Fruit fly (Drosophila melanogaster) whole organism, wandering third instar larva: ENCODE results near the gene app.

ENCODE experiments used
- Abd-B ChIP-seq: fragments of >200 bp; optimal IDR thresholded peaks from 2 replicates; lab custom pipeline; 2017; ENCODE audit warnings: missing biosample characterization, missing genetic modification characterization
- CG32264 ChIP-seq: fragments of 200-800 bp; sonication (Bioruptor generic); optimal IDR thresholded peaks from 2 replicates; lab custom pipeline; 2016; ENCODE audit warnings: missing biosample characterization, missing genetic modification characterization
- CrebA ChIP-seq: fragments of 200-800 bp; sonication (Bioruptor generic); optimal IDR thresholded peaks from 2 replicates; lab custom pipeline; 2016; ENCODE audit warnings: missing biosample characterization, mild to moderate bottlenecking, missing genetic modification characterization, borderline replicate concordance
- Dfd ChIP-seq: fragments of >200 bp; optimal IDR thresholded peaks from 2 replicates; lab custom pipeline; 2017; ENCODE audit warnings: missing biosample characterization, missing genetic modification characterization
- Dif ChIP-seq: fragments of 200-275, 200-300 bp; sonication (Bioruptor generic); optimal IDR thresholded peaks from 2 replicates; lab custom pipeline; 2018; ENCODE audit warnings: missing biosample characterization, missing genetic modification characterization; ENCODE audit not compliant: partially characterized antibody
- GATAd ChIP-seq: sonication (Bioruptor generic); optimal IDR thresholded peaks from 2 replicates; lab custom pipeline; 2016; ENCODE audit warnings: missing biosample characterization, missing genetic modification characterization
- HLH106 ChIP-seq: fragments of 200-800 bp; optimal IDR thresholded peaks from 3 replicates; lab custom pipeline; 2019; ENCODE audit warnings: missing biosample characterization, mild to moderate bottlenecking, missing genetic modification characterization, moderate library complexity
- Hr78 ChIP-seq: fragments of >200 bp; optimal IDR thresholded peaks from 2 replicates; lab custom pipeline; 2017; ENCODE audit warnings: missing biosample characterization, missing genetic modification characterization
- Hr83 ChIP-seq: fragments of 200-300 bp; sonication (Bioruptor generic); optimal IDR thresholded peaks from 2 replicates; lab custom pipeline; 2016; ENCODE audit warnings: missing biosample characterization, mild to moderate bottlenecking, missing genetic modification characterization, moderate library complexity; ENCODE audit not compliant: poor library complexity, severe bottlenecking
- Jra ChIP-seq: sonication (Bioruptor generic); optimal IDR thresholded peaks from 2 replicates; lab custom pipeline; 2016; ENCODE audit warnings: missing biosample characterization, missing genetic modification characterization
- Mio ChIP-seq: sonication (Bioruptor generic); optimal IDR thresholded peaks from 2 replicates; lab custom pipeline; 2016; ENCODE audit warnings: missing biosample characterization, missing genetic modification characterization
- Myc ChIP-seq: fragments of >200 bp; optimal IDR thresholded peaks from 2 replicates; lab custom pipeline; 2017
- N ChIP-seq: fragments of >200 bp; optimal IDR thresholded peaks from 2 replicates; lab custom pipeline; 2018; ENCODE audit warnings: missing biosample characterization, missing external identifiers, missing genetic modification characterization
- Rel ChIP-seq, 2 experiments: fragments of 200-800 bp; sonication (Bioruptor generic) in 1 of 2; optimal IDR thresholded peaks; 2 replicates in 1 of 2; 3 replicates in 1 of 2; lab custom pipeline; 2016 to 2019; ENCODE audit warnings: mild to moderate bottlenecking in 2 of 2, missing biosample characterization in 2 of 2, missing genetic modification characterization in 2 of 2, moderate library complexity in 1 of 2
- Vsx2 ChIP-seq: fragments of 200-300, 225-300 bp; sonication (Bioruptor generic); optimal IDR thresholded peaks from 2 replicates; lab custom pipeline; 2018; ENCODE audit warnings: missing biosample characterization, missing genetic modification characterization; ENCODE audit not compliant: partially characterized antibody
- br ChIP-seq: fragments of 200-800 bp; sonication (Bioruptor generic); optimal IDR thresholded peaks from 2 replicates; lab custom pipeline; 2016; ENCODE audit warnings: missing biosample characterization, missing genetic modification characterization
- brk ChIP-seq: fragments of 200-800 bp; sonication (Bioruptor generic); optimal IDR thresholded peaks from 2 replicates; lab custom pipeline; 2016; ENCODE audit warnings: missing biosample characterization, mild to moderate bottlenecking, missing genetic modification characterization
- dl ChIP-seq, 2 experiments: fragments of 175-275, 200-275 bp in 1 of 2; fragments of 200-275 bp in 1 of 2; sonication (Bioruptor generic); optimal IDR thresholded peaks; lab custom pipeline; 2018; ENCODE audit warnings: mild to moderate bottlenecking in 2 of 2, missing biosample characterization in 2 of 2, missing genetic modification characterization in 2 of 2, moderate library complexity in 2 of 2; ENCODE audit not compliant: partially characterized antibody in 2 of 2, insufficient read depth in 1 of 2
- dmrt93B ChIP-seq: fragments of 200-800 bp; sonication (Bioruptor generic); optimal IDR thresholded peaks from 2 replicates; lab custom pipeline; 2018; ENCODE audit warnings: missing biosample characterization, mild to moderate bottlenecking, missing genetic modification characterization
- dsf ChIP-seq: sonication (Bioruptor generic); optimal IDR thresholded peaks from 2 replicates; lab custom pipeline; 2016; ENCODE audit warnings: missing biosample characterization, missing genetic modification characterization, borderline replicate concordance
- ey ChIP-seq: fragments of 200-800 bp; sonication (Bioruptor generic); optimal IDR thresholded peaks from 2 replicates; lab custom pipeline; 2016; ENCODE audit warnings: missing biosample characterization, missing genetic modification characterization
- foxo ChIP-seq, 2 experiments: fragments of 200-800 bp; sonication (Bioruptor generic); optimal IDR thresholded peaks; 2 replicates in 1 of 2; 3 replicates in 1 of 2; lab custom pipeline; 2016 to 2017; ENCODE audit warnings: missing biosample characterization in 2 of 2, missing genetic modification characterization in 2 of 2
- fru ChIP-seq: fragments of 200-800 bp; sonication (Bioruptor generic); optimal IDR thresholded peaks from 3 replicates; lab custom pipeline; 2016; ENCODE audit warnings: missing biosample characterization, mild to moderate bottlenecking, missing genetic modification characterization
- h ChIP-seq: fragments of 200-800 bp; sonication (Bioruptor generic); optimal IDR thresholded peaks from 3 replicates; lab custom pipeline; 2016; ENCODE audit warnings: missing biosample characterization, mild to moderate bottlenecking, missing genetic modification characterization
- jim ChIP-seq: fragments of 175-275, 200-325 bp; sonication (Bioruptor generic); optimal IDR thresholded peaks from 2 replicates; lab custom pipeline; 2016; ENCODE audit warnings: missing biosample characterization, mild to moderate bottlenecking, missing genetic modification characterization
- lola ChIP-seq: fragments of >200 bp; optimal IDR thresholded peaks from 2 replicates; lab custom pipeline; 2017; ENCODE audit warnings: missing biosample characterization, missing genetic modification characterization
- pan ChIP-seq: fragments of >200 bp; optimal IDR thresholded peaks from 2 replicates; lab custom pipeline; 2017
- psq ChIP-seq: fragments of 200-800 bp; sonication (Bioruptor generic); optimal IDR thresholded peaks from 3 replicates; lab custom pipeline; 2017; ENCODE audit warnings: missing biosample characterization, mild to moderate bottlenecking, missing genetic modification characterization, moderate library complexity
- rgr ChIP-seq: fragments of 200-800 bp; sonication (Bioruptor generic); optimal IDR thresholded peaks from 3 replicates; lab custom pipeline; 2016; ENCODE audit warnings: missing biosample characterization, mild to moderate bottlenecking, missing genetic modification characterization
- sage ChIP-seq: fragments of 200-800 bp; sonication (Bioruptor generic); optimal IDR thresholded peaks from 2 replicates; lab custom pipeline; 2016; ENCODE audit warnings: missing biosample characterization, mild to moderate bottlenecking, missing genetic modification characterization
- sv ChIP-seq: fragments of 200-800 bp; sonication (Bioruptor generic); optimal IDR thresholded peaks from 3 replicates; lab custom pipeline; 2016; ENCODE audit warnings: missing biosample characterization, missing genetic modification characterization
- tai ChIP-seq: sonication (Bioruptor generic); optimal IDR thresholded peaks from 2 replicates; lab custom pipeline; 2016; ENCODE audit warnings: missing biosample characterization, missing genetic modification characterization
- usp ChIP-seq: fragments of >200 bp; optimal IDR thresholded peaks from 2 replicates; lab custom pipeline; 2017; ENCODE audit warnings: missing biosample characterization, missing genetic modification characterization
- woc ChIP-seq: sonication (Bioruptor generic); optimal IDR thresholded peaks from 2 replicates; lab custom pipeline; 2016; ENCODE audit warnings: missing biosample characterization, mild to moderate bottlenecking, missing genetic modification characterization

app gene

DNA sequence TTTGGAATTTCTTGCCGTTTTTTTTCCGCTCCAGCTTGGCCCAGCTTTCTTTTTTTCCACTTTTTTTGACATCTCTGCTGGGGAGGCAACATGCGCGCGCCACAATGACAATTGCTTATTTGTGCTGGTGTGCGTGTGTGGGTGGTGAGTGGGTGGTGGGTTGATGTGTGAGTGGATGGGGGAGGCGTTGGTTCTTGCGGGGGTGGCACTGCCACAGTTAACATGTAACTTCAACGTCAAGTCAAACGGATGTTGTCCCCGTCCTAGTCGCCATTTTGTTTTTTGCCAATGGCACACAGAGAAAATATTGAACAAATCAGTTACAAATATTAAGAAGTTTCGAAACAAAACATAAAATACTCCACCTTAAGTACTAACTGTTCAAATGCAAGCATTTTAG lies 43.9 kb upstream of the app start, which contains the start of gene CG44355:
Gene CG44355, plus strand, starts transcription at position 301 of the 400 bp plus-strand sequence.
- TF ChIP-seq lola (GFP tag; lab: Kevin White, UChicago), result no peak

DNA sequence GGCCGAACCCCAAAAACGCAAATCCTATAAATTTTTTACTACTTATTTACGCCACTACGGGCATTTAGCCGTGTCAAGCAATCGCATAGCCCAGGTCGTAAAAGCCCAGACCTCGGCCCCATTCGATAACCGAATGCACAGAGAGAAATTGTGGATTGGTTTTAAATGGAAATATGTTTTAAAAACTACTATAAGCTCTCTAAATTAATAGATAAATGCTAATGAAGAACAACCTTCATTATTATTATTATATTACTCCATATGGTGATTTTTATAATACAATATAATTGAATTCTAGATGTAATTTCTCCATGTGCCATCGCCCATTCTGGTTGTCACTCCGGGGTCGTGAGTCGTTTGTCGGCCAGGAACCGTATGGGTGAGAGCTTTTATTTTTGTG lies 39.3 kb upstream of the app start:
- TF ChIP-seq sv (GFP tag; lab: Kevin White, UChicago) (no peak), psq (GFP tag; lab: Kevin White, UChicago) (no peak), Mio (GFP tag; lab: Kevin White, UChicago) (no peak), fru (GFP tag; lab: Kevin White, UChicago) (no peak), dsf (GFP tag; lab: Kevin White, UChicago) (no peak), Hr78 (GFP tag; lab: Kevin White, UChicago) (no peak), Jra (GFP tag; lab: Kevin White, UChicago) (no peak), pan (lab: Kevin White, UChicago) (no peak), GATAd (GFP tag; lab: Kevin White, UChicago) (no peak), usp (GFP tag; lab: Kevin White, UChicago) (no peak), CG32264 (GFP tag; lab: Kevin White, UChicago) (no peak), Vsx2 (GFP tag; lab: Kevin White, UChicago) (no peak), ey (GFP tag; lab: Kevin White, UChicago) (no peak), Dif (no peak), dmrt93B (GFP tag; lab: Kevin White, UChicago) (no peak), Myc (lab: Kevin White, UChicago) (no peak), br (GFP tag; lab: Kevin White, UChicago) (no peak)

DNA sequence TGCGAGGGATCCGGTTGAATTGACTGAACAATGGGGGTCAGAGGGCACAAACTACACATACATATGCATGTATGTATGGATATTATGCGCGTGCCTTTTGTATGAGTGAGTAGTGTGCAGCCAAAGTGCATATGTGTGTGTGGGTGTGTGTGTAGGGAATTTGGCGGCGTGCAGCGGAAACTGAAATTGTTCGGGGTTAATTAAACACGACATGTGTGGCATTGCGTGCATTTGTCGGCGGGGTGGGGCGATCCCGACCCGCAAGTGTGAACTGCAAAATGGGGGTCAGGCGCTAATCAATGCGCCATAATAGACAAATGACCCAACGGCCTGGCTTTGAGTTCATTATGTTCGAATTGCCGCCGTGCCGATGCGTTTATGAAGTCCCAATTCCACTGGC lies 31.5 kb upstream of the app start:
- TF ChIP-seq br (GFP tag; lab: Kevin White, UChicago) (no peak), fru (GFP tag; lab: Kevin White, UChicago) (no peak), sage (GFP tag; lab: Kevin White, UChicago) (no peak)

DNA sequence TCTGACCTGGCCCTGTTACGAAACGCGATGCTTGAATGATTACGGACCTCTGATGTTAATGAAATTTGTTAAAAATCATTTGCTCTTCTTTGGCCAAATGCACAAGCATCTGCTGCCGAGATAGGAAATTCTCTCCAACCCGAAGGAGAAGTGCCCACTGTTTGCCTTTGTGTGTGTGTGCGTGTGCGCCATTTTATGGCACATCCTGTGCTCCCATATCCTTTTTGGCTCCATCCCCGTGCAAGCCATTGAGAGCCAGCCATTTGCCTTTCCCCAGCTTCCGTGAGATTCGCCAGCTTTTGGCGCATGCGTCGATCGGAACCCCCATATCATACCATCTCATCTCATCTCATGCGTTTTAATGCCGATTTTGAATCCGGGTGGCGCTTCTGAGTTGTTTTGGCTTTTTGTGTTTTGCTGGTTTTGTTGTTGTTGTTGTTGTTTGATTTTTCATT lies 29.5 kb upstream of the app start, which contains the start of gene CG4328:
Gene CG4328, minus strand, starts transcription at position 51 of the 455 bp plus-strand sequence.
- TF ChIP-seq psq (GFP tag; lab: Kevin White, UChicago) (no peak), Rel (GFP tag; optimal IDR thresholded peaks at IDR 0.05; lab: Kevin White, UChicago) (no peak), Rel (tag; optimal IDR thresholded peaks at IDR 0.05; lab: Kevin White, UChicago) (no peak), CrebA (GFP tag; lab: Kevin White, UChicago) (no peak), CG32264 (GFP tag; lab: Kevin White, UChicago) (no peak)

DNA sequence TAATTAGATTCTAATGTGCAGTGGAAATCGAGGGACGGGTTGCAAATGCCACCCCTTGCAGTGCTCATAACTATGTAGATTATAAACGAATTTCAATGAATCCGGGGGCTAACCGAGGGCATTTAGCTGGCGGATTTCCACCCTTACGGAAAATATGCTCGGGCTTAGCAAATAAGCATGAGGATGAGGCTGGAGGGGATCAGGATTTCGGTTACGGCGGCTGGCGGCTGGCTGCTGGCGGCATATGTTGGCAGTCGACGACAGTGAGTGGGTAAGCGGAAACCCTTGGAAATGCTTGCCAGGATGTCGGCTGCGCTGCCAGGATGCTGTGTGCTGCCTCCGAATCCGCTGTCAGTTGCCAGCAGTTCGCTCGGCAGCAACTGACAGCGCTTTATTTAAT lies 28.0 kb upstream of the app start:
- TF ChIP-seq Abd-B (GFP tag; lab: Kevin White, UChicago) (no peak), dmrt93B (GFP tag; lab: Kevin White, UChicago) (no peak), ey (GFP tag; lab: Kevin White, UChicago) (no peak), Jra (GFP tag; lab: Kevin White, UChicago) (no peak), Hr78 (GFP tag; lab: Kevin White, UChicago) (no peak), usp (GFP tag; lab: Kevin White, UChicago) (no peak), N (GFP tag; lab: Kevin White, UChicago) (no peak), brk (GFP tag; lab: Kevin White, UChicago) (no peak), h (no peak), psq (GFP tag; lab: Kevin White, UChicago) (no peak), CG32264 (GFP tag; lab: Kevin White, UChicago) (no peak), tai (GFP tag; lab: Kevin White, UChicago) (no peak), rgr (no peak), Mio (GFP tag; lab: Kevin White, UChicago) (no peak), dl (GFP tag; optimal IDR thresholded peaks at IDR 0.05; lab: Kevin White, UChicago; ENCODE audit: insufficient read depth in 1 of 2, partially characterized antibody in 2 of 2) (no peak)

DNA sequence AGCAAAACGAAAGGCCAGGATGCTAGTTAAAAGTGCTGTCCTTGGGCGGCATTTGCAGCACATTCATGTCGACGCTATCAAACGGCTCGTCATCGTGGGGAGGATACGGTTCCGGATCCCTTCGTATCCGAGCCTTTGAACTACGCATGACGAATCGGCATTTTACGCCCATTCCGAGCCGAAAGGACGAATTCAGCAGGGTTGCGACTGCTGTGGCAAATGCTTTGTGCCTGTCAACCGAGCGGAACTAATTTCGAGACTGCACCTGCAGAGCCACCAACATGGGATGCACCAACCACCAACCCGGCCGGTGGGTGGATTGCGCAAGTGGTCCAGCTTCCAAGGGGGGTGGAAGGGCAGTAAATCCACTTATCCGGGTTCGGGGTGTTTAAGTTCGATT lies 23.9 kb upstream of the app start:
- TF ChIP-seq HLH106 (tag; lab: Kevin White, UChicago), result no peak
- TF ChIP-seq brk (GFP tag; lab: Kevin White, UChicago), result no peak
- no peak for TF ChIP-seq CG32264 (GFP tag; lab: Kevin White, UChicago)
- TF ChIP-seq dmrt93B (GFP tag; lab: Kevin White, UChicago), result no peak
- TF ChIP-seq Abd-B (GFP tag; lab: Kevin White, UChicago), result no peak
- no peak for TF ChIP-seq dl (GFP tag; optimal IDR thresholded peaks at IDR 0.05; lab: Kevin White, UChicago; ENCODE audit: insufficient read depth in 1 of 2, partially characterized antibody in 2 of 2)
- TF ChIP-seq woc (GFP tag; lab: Kevin White, UChicago), result no peak
- no peak for TF ChIP-seq Hr83 (GFP tag; lab: Kevin White, UChicago)
- TF ChIP-seq Rel (GFP tag; optimal IDR thresholded peaks at IDR 0.05; lab: Kevin White, UChicago), result no peak
- no peak for TF ChIP-seq Rel (tag; optimal IDR thresholded peaks at IDR 0.05; lab: Kevin White, UChicago)
- TF ChIP-seq Dfd (GFP tag; lab: Kevin White, UChicago), result no peak
- no peak for TF ChIP-seq foxo (GFP tag; optimal IDR thresholded peaks at IDR 0.05; lab: Kevin White, UChicago)
- TF ChIP-seq jim (GFP tag; lab: Kevin White, UChicago), result no peak
- TF ChIP-seq Myc (lab: Kevin White, UChicago), result no peak
- TF ChIP-seq N (GFP tag; lab: Kevin White, UChicago), result no peak
- TF ChIP-seq fru (GFP tag; lab: Kevin White, UChicago), result no peak
- TF ChIP-seq br (GFP tag; lab: Kevin White, UChicago), result no peak
- no peak for TF ChIP-seq Vsx2 (GFP tag; lab: Kevin White, UChicago)
